Fruit fly (Drosophila melanogaster) Kc167 (cell line): Measurements from ENCODE around the gene Alp10.

Experiments
- Myc ChIP-seq: fragments of >200 bp; optimal IDR thresholded peaks from 2 replicates; lab custom pipeline; 2017; ENCODE audit warnings: missing external identifiers
- Sin3A ChIP-seq: fragments of >200 bp; optimal IDR thresholded peaks from 2 replicates; lab custom pipeline; 2018; ENCODE audit warnings: missing external identifiers
- h ChIP-seq: fragments of >200 bp; optimal IDR thresholded peaks from 3 replicates; lab custom pipeline; 2018; ENCODE audit warnings: missing external identifiers
- ttk ChIP-seq: sonication (Bioruptor generic); optimal IDR thresholded peaks from 2 replicates; lab custom pipeline; 2017; ENCODE audit warnings: missing external identifiers

DNA sequence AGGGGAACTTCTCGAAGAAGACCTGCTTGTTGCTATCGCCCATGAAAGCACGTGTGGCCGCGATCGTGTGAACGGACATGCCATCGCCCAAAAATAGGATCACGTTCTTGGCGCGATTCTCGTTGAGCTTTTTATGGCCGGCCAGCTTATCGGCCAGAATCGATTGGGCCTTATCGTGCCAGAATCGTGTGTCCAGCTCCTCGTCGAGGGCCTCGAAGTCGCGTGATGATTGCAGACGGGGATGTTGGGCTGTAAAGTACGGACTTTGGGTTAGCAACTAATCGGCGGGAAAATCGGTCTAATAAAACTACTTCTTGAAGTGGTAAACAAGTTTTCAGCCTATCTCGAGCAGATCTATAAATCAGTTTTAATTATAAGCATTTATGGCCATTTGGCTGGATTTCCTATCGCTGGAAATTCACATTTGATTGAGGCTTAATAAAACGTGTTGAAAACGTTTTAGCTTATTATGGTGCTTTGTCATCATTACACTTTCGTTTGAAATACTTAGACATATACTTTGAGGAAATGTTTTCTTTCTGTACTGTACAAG lies 833 bp downstream of the Alp10 start:
- TF ChIP-seq h (no peak), Sin3A (lab: Kevin White, UChicago) (no peak), ttk (lab: Kevin White, UChicago) (no peak), Myc (lab: Kevin White, UChicago) (no peak)
